Worm (Caenorhabditis elegans) whole organism, young adult: ENCODE results near the gene usp-33.

Experiments used
- C17E4.6 ChIP-seq: fragments of 200-800 bp; sonication (Bioruptor generic); IDR thresholded peaks from 2 replicates; pipeline ENCODE4 v1.3.6; 2022; ENCODE audit warnings: missing genetic modification reagents, missing genetic modification characterization, missing compliant biosample characterization
- F52B5.7 ChIP-seq: sonication (generic microtip); optimal IDR thresholded peaks from 2 replicates; lab custom pipeline; 2016; ENCODE audit warnings: mild to moderate bottlenecking, missing genetic modification characterization, missing compliant biosample characterization
- F57C9.4 ChIP-seq: sonication (generic microtip); optimal IDR thresholded peaks from 2 replicates; lab custom pipeline; 2017; ENCODE audit warnings: mild to moderate bottlenecking, missing genetic modification characterization, missing compliant biosample characterization
- K11D2.4 ChIP-seq: fragments of 200-800 bp; sonication (Bioruptor generic); IDR thresholded peaks from 2 replicates; pipeline ENCODE4 v1.3.6; 2022; ENCODE audit warnings: missing genetic modification reagents, missing genetic modification characterization, missing compliant biosample characterization
- K12H6.12 ChIP-seq: fragments of 200-800 bp; sonication (Bioruptor generic); optimal IDR thresholded peaks from 2 replicates; lab custom pipeline; 2018; ENCODE audit warnings: mild to moderate bottlenecking, missing genetic modification characterization, missing compliant biosample characterization
- Y53F4B.3 ChIP-seq: fragments of 200-800 bp; sonication (Bioruptor generic); IDR thresholded peaks from 2 replicates; pipeline ENCODE4 v1.3.6; 2022; ENCODE audit warnings: missing genetic modification reagents, missing genetic modification characterization, missing compliant biosample characterization
- Y67H2A.10 ChIP-seq: fragments of 200-800 bp; sonication (Bioruptor generic); conservative IDR thresholded peaks from 2 replicates; pipeline ENCODE4 v1.3.6; 2022; ENCODE audit warnings: missing genetic modification reagents, missing genetic modification characterization, missing compliant biosample characterization
- Y79H2A.3 ChIP-seq: fragments of 200-800 bp; sonication (Bioruptor generic); conservative IDR thresholded peaks from 2 replicates; pipeline ENCODE4 v1.3.6; 2022; ENCODE audit warnings: missing genetic modification reagents, missing genetic modification characterization, missing compliant biosample characterization
- atf-7 ChIP-seq: sonication (generic microtip); optimal IDR thresholded peaks from 2 replicates; lab custom pipeline; 2017; ENCODE audit warnings: mild to moderate bottlenecking, missing genetic modification characterization, missing compliant biosample characterization
- bed-1 ChIP-seq: fragments of 200-800 bp; sonication (Bioruptor generic); IDR thresholded peaks from 2 replicates; pipeline ENCODE4 v1.3.6; 2022; ENCODE audit warnings: missing genetic modification reagents, missing genetic modification characterization, missing compliant biosample characterization
- bed-2 ChIP-seq: fragments of 200-800 bp; sonication (Bioruptor generic); IDR thresholded peaks from 2 replicates; pipeline ENCODE4 v1.3.6; 2022; ENCODE audit warnings: missing genetic modification reagents, missing genetic modification characterization, missing compliant biosample characterization
- ccch-3 ChIP-seq: fragments of 200-800 bp; sonication (Bioruptor generic); optimal IDR thresholded peaks from 2 replicates; lab custom pipeline; 2018; ENCODE audit warnings: mild to moderate bottlenecking, missing genetic modification characterization, missing compliant biosample characterization
- ceh-27 ChIP-seq: fragments of 200-800 bp; sonication (Bioruptor generic); optimal IDR thresholded peaks from 2 replicates; lab custom pipeline; 2018; ENCODE audit warnings: mild to moderate bottlenecking, missing genetic modification characterization, moderate library complexity, missing compliant biosample characterization
- ceh-58 ChIP-seq: fragments of 200-800 bp; sonication (Bioruptor generic); IDR thresholded peaks from 2 replicates; pipeline ENCODE4 v1.3.6; 2022; ENCODE audit warnings: missing genetic modification characterization, missing compliant biosample characterization
- ceh-79 ChIP-seq: sonication (generic microtip); optimal IDR thresholded peaks from 2 replicates; lab custom pipeline; 2017; ENCODE audit warnings: mild to moderate bottlenecking, missing genetic modification characterization, missing compliant biosample characterization
- ceh-91 ChIP-seq: fragments of 200-800 bp; sonication (Bioruptor generic); IDR thresholded peaks from 2 replicates; pipeline ENCODE4 v1.3.6; 2022; ENCODE audit warnings: missing genetic modification reagents, missing genetic modification characterization, missing compliant biosample characterization
- dox-1 ChIP-seq: fragments of 200-800 bp; sonication (Bioruptor generic); IDR thresholded peaks from 2 replicates; pipeline ENCODE4 v1.3.6; 2022; ENCODE audit warnings: missing genetic modification reagents, missing genetic modification characterization, missing compliant biosample characterization
- efl-1 ChIP-seq: fragments of 150-350 bp; optimal IDR thresholded peaks from 2 replicates; lab custom pipeline; 2014; ENCODE audit warnings: missing biosample characterization, missing genetic modification reagents, missing genetic modification characterization
- egl-44 ChIP-seq: fragments of 200-800 bp; sonication (Bioruptor generic); IDR thresholded peaks from 2 replicates; pipeline ENCODE4 v1.3.6; 2022; ENCODE audit warnings: missing genetic modification reagents, missing genetic modification characterization, missing compliant biosample characterization
- egrh-3 ChIP-seq: fragments of 200-800 bp; sonication (Bioruptor generic); IDR thresholded peaks from 2 replicates; pipeline ENCODE4 v1.3.6; 2022; ENCODE audit warnings: missing genetic modification reagents, missing genetic modification characterization, missing compliant biosample characterization
- ekl-4 ChIP-seq: fragments of 200-800 bp; sonication (Bioruptor generic); IDR thresholded peaks from 2 replicates; pipeline ENCODE4 v1.3.6; 2022; ENCODE audit warnings: missing genetic modification reagents, missing genetic modification characterization, missing compliant biosample characterization
- fkh-3 ChIP-seq: sonication (generic microtip); optimal IDR thresholded peaks from 2 replicates; lab custom pipeline; 2016; ENCODE audit warnings: mild to moderate bottlenecking, missing genetic modification characterization, missing compliant biosample characterization
- gei-17 ChIP-seq: fragments of 200-800 bp; sonication (Bioruptor generic); optimal IDR thresholded peaks from 2 replicates; lab custom pipeline; 2018; ENCODE audit warnings: mild to moderate bottlenecking, missing genetic modification characterization, missing compliant biosample characterization
- hlh-12 ChIP-seq: sonication (generic microtip); optimal IDR thresholded peaks from 2 replicates; lab custom pipeline; 2016; ENCODE audit warnings: missing genetic modification characterization, missing compliant biosample characterization
- hrde-1 ChIP-seq: sonication (generic microtip); optimal IDR thresholded peaks from 2 replicates; lab custom pipeline; 2016; ENCODE audit warnings: missing genetic modification characterization, mild to moderate bottlenecking, missing compliant biosample characterization, moderate library complexity, missing genotype, missing genetic modification reagents, borderline replicate concordance
- hsf-1 ChIP-seq: fragments of 200-800 bp; sonication (Bioruptor generic); IDR thresholded peaks from 2 replicates; pipeline ENCODE4 v1.3.6; 2022; ENCODE audit warnings: missing genetic modification reagents, missing genetic modification characterization, missing compliant biosample characterization
- let-607 ChIP-seq, 2 experiments: fragments of 200-800 bp in 1 of 2; sonication (Bioruptor generic) in 1 of 2; sonication (generic microtip) in 1 of 2; optimal IDR thresholded peaks; 2 replicates each; lab custom pipeline; 2016 to 2018; ENCODE audit warnings: mild to moderate bottlenecking in 2 of 2, missing compliant biosample characterization in 2 of 2, missing genetic modification characterization in 2 of 2, moderate library complexity in 2 of 2, missing genotype in 1 of 2
- lin-40 ChIP-seq: sonication (generic microtip); optimal IDR thresholded peaks from 2 replicates; lab custom pipeline; 2016; ENCODE audit warnings: missing genetic modification characterization, mild to moderate bottlenecking, missing compliant biosample characterization, missing genotype, missing genetic modification reagents
- lin-54 ChIP-seq: fragments of 200-800 bp; sonication (Bioruptor generic); optimal IDR thresholded peaks from 2 replicates; lab custom pipeline; 2018; ENCODE audit warnings: mild to moderate bottlenecking, missing genetic modification characterization, missing compliant biosample characterization
- madf-3 ChIP-seq: fragments of 200-800 bp; sonication (Bioruptor generic); IDR thresholded peaks from 2 replicates; pipeline ENCODE4 v1.3.6; 2022; ENCODE audit warnings: missing genetic modification reagents, missing genetic modification characterization, missing compliant biosample characterization
- mcd-1 ChIP-seq: fragments of 200-800 bp; sonication (Bioruptor generic); IDR thresholded peaks from 2 replicates; pipeline ENCODE4 v1.3.6; 2022; ENCODE audit warnings: missing genetic modification reagents, missing genetic modification characterization, missing compliant biosample characterization
- mel-28 ChIP-seq: sonication (generic microtip); optimal IDR thresholded peaks from 2 replicates; lab custom pipeline; 2016; ENCODE audit warnings: borderline replicate concordance, mild to moderate bottlenecking, missing genetic modification characterization, missing compliant biosample characterization
- nfyb-1 ChIP-seq: fragments of 200-800 bp; sonication (Bioruptor generic); IDR thresholded peaks from 2 replicates; pipeline ENCODE4 v1.3.6; 2022; ENCODE audit warnings: missing genetic modification reagents, missing genetic modification characterization, missing compliant biosample characterization
- nhr-120 ChIP-seq: fragments of 200-800 bp; sonication (Bioruptor generic); IDR thresholded peaks from 2 replicates; pipeline ENCODE4 v1.3.6; 2022; ENCODE audit warnings: missing genetic modification characterization, missing compliant biosample characterization
- nhr-80 ChIP-seq: sonication (generic microtip); optimal IDR thresholded peaks from 2 replicates; lab custom pipeline; 2016; ENCODE audit warnings: missing genetic modification characterization, missing compliant biosample characterization
- rcor-1 ChIP-seq: fragments of 200-800 bp; sonication (Bioruptor generic); IDR thresholded peaks from 2 replicates; pipeline ENCODE4 v1.3.6; 2022; ENCODE audit warnings: missing genetic modification reagents, missing genetic modification characterization, missing compliant biosample characterization
- rpc-1 ChIP-seq, 2 experiments: fragments of 150-350 bp in 1 of 2; sonication (generic microtip) in 1 of 2; optimal IDR thresholded peaks; 2 replicates each; lab custom pipeline; 2014 to 2018; ENCODE audit warnings: missing biosample characterization in 1 of 2, missing genetic modification characterization in 1 of 2, missing genetic modification reagents in 1 of 2, missing genotype in 1 of 2
- snpc-1.3 ChIP-seq: sonication (generic microtip); optimal IDR thresholded peaks from 2 replicates; lab custom pipeline; 2017; ENCODE audit warnings: missing genetic modification characterization, mild to moderate bottlenecking, missing compliant biosample characterization, antibody characterized with exemption, moderate library complexity, missing genotype, missing genetic modification reagents; ENCODE audit not compliant: insufficient read depth
- sptf-2 ChIP-seq: fragments of 200-800 bp; sonication (Bioruptor generic); optimal IDR thresholded peaks from 2 replicates; lab custom pipeline; 2018; ENCODE audit warnings: mild to moderate bottlenecking, missing genetic modification characterization, missing compliant biosample characterization
- tbp1 ChIP-seq: fragments of 200-800 bp; sonication (Bioruptor generic); optimal IDR thresholded peaks from 2 replicates; lab custom pipeline; 2018; ENCODE audit warnings: mild to moderate bottlenecking, missing genetic modification characterization, missing compliant biosample characterization
- tlf-1 ChIP-seq: fragments of 200-800 bp; sonication (Bioruptor generic); optimal IDR thresholded peaks from 2 replicates; lab custom pipeline; 2018; ENCODE audit warnings: mild to moderate bottlenecking, missing genetic modification characterization, missing compliant biosample characterization
- zfh-2 ChIP-seq: fragments of 200-800 bp; sonication (Bioruptor generic); conservative IDR thresholded peaks from 2 replicates; pipeline ENCODE4 v1.3.6; 2022; ENCODE audit warnings: missing genetic modification reagents, missing genetic modification characterization, missing compliant biosample characterization
- zim-3 ChIP-seq: sonication (generic microtip); optimal IDR thresholded peaks from 2 replicates; lab custom pipeline; 2017; ENCODE audit warnings: mild to moderate bottlenecking, missing genetic modification characterization, moderate library complexity, missing compliant biosample characterization
- ztf-22 ChIP-seq: fragments of 200-800 bp; sonication (Bioruptor generic); optimal IDR thresholded peaks from 2 replicates; lab custom pipeline; 2018; ENCODE audit warnings: mild to moderate bottlenecking, missing genetic modification characterization, moderate library complexity, missing compliant biosample characterization
- ztf-28 ChIP-seq: fragments of 200-800 bp; sonication (Bioruptor generic); IDR thresholded peaks from 2 replicates; pipeline ENCODE4 v1.3.6; 2022; ENCODE audit warnings: missing genetic modification reagents, missing genetic modification characterization, missing compliant biosample characterization
- ztf-6 ChIP-seq: fragments of 200-800 bp; sonication (Bioruptor generic); IDR thresholded peaks from 2 replicates; pipeline ENCODE4 v1.3.6; 2022; ENCODE audit warnings: missing genetic modification reagents, missing genetic modification characterization, missing compliant biosample characterization

usp-33 gene

ce11 chrX:15599925-15600324 is 8.8 kb downstream of the usp-33 start:
- TF ChIP-seq hrde-1 (tag; lab: Kevin White, UChicago), result no peak
- no peak for TF ChIP-seq dox-1 (GFP tag; lab: Robert Waterston, UW)
- no peak for TF ChIP-seq mel-28 (tag; lab: Kevin White, UChicago)
- peak in 1 of 2 experiments; percentile 50 for TF ChIP-seq let-607 (tag; optimal IDR thresholded peaks at IDR 0.05; lab: Kevin White, UChicago)
- no peak for TF ChIP-seq F52B5.7 (tag; lab: Kevin White, UChicago)
- no peak for TF ChIP-seq zim-3 (tag; lab: Kevin White, UChicago)
- TF ChIP-seq Y67H2A.10 (GFP tag; lab: Robert Waterston, UW), result no peak

ce11 chrX:15600512-15601117 is 9.4 kb downstream of the usp-33 start, which contains the start of gene ent-2:
Gene ent-2 (plus strand): TSS chrX:15601067.
- TF ChIP-seq ztf-6 (GFP tag; lab: Robert Waterston, UW) (no peak), bed-2 (GFP tag; lab: Robert Waterston, UW) (no peak), nhr-80 (tag; lab: Kevin White, UChicago) (no peak), ceh-27 (GFP tag; lab: Kevin White, UChicago) (no peak), sptf-2 (no peak), Y79H2A.3 (no peak), ccch-3 (no peak), ztf-28 (no peak), egrh-3 (GFP tag; lab: Robert Waterston, UW) (0 out of 2 replicates have a peak, but pooled peaks have one; percentile 20), madf-3 (GFP tag; lab: Robert Waterston, UW) (no peak), hrde-1 (tag; lab: Kevin White, UChicago) (no peak), K12H6.12 (tag; lab: Kevin White, UChicago) (peak; percentile 24), mcd-1 (GFP tag; lab: Robert Waterston, UW) (no peak), lin-40 (tag; lab: Kevin White, UChicago) (no peak), gei-17 (no peak), ekl-4 (GFP tag; lab: Robert Waterston, UW) (no peak), snpc-1.3 (no peak), tbp1 (GFP tag; lab: Kevin White, UChicago) (no peak), egl-44 (GFP tag; lab: Robert Waterston, UW) (no peak), Y53F4B.3 (no peak), fkh-3 (tag; lab: Kevin White, UChicago) (no peak), lin-54 (GFP tag; lab: Kevin White, UChicago) (no peak), nhr-120 (no peak), ceh-91 (GFP tag; lab: Robert Waterston, UW) (no peak), F57C9.4 (tag; lab: Kevin White, UChicago) (no peak), atf-7 (peak; percentile 28), hlh-12 (no peak), bed-1 (GFP tag; lab: Robert Waterston, UW) (no peak), zfh-2 (GFP tag; lab: Robert Waterston, UW) (peak; percentile 45; the same call in 1 of the 2 replicates), K11D2.4 (GFP tag; lab: Robert Waterston, UW) (0 out of 2 replicates have a peak, but pooled peaks have one; percentile 31)

ce11 chrX:15604236-15604635 is 13.1 kb downstream of the usp-33 start:
- TF ChIP-seq nfyb-1 (GFP tag; lab: Robert Waterston, UW) (peak; percentile 56; the same call in 1 of the 2 replicates), tlf-1 (GFP tag; lab: Kevin White, UChicago) (no peak), rpc-1 (optimal IDR thresholded peaks at IDR 0.05; lab: Kevin White, UChicago) (no peak), rpc-1 (tag; optimal IDR thresholded peaks at IDR 0.05; lab: Kevin White, UChicago) (no peak), C17E4.6 (GFP tag; lab: Robert Waterston, UW) (no peak), ztf-22 (GFP tag; lab: Kevin White, UChicago) (no peak), ceh-79 (tag; lab: Kevin White, UChicago) (no peak), nhr-80 (tag; lab: Kevin White, UChicago) (no peak), sptf-2 (no peak), atf-7 (no peak), efl-1 (GFP tag; lab: Kevin White, UChicago) (no peak), ceh-58 (GFP tag; lab: Robert Waterston, UW) (no peak), hsf-1 (GFP tag; lab: Robert Waterston, UW) (no peak), rcor-1 (no peak), mcd-1 (GFP tag; lab: Robert Waterston, UW) (no peak), ztf-28 (no peak)
